Worm (Caenorhabditis elegans) whole organism, L1 larva: ENCODE results near the gene R10E4.9.
A peak's percentile ranks its signal among the peaks of the same experiment; 100 is the strongest.

Source experiments
- efl-1 ChIP-seq, 4 experiments: fragments of 150-350 bp; optimal IDR thresholded peaks in 3 of 4; peaks in 1 of 4; 1 replicate in 1 of 4; 2 replicates in 3 of 4; lab custom pipeline; 2014; ENCODE audit warnings: missing biosample characterization in 2 of 4, missing genetic modification characterization in 2 of 4, missing genetic modification reagents in 2 of 4
- elt-3 ChIP-seq, 6 experiments: fragments of 150-350 bp in 1 of 6; sonication (generic microtip); optimal IDR thresholded peaks; 2 replicates each; lab custom pipeline; 2017 to 2018; ENCODE audit warnings: missing biosample characterization in 6 of 6, missing genetic modification characterization in 6 of 6, inconsistent platforms in 1 of 6
- fkh-10 ChIP-seq: sonication (generic microtip); optimal IDR thresholded peaks from 2 replicates; lab custom pipeline; 2017; ENCODE audit warnings: missing biosample characterization, missing genetic modification reagents, missing genetic modification characterization
- irx-1 ChIP-seq: sonication (generic microtip); optimal IDR thresholded peaks from 2 replicates; lab custom pipeline; 2016; ENCODE audit warnings: missing genetic modification characterization, missing compliant biosample characterization
- lin-39 ChIP-seq: fragments of 150-350 bp; optimal IDR thresholded peaks from 2 replicates; lab custom pipeline; 2014; ENCODE audit warnings: missing biosample characterization, missing genetic modification reagents, missing genetic modification characterization
- lir-3 ChIP-seq: sonication (generic microtip); optimal IDR thresholded peaks from 2 replicates; lab custom pipeline; 2016; ENCODE audit warnings: mild to moderate bottlenecking, missing genetic modification characterization, moderate library complexity, missing compliant biosample characterization; ENCODE audit not compliant: poor library complexity
- mep-1 ChIP-seq: fragments of 150-350 bp; optimal IDR thresholded peaks from 2 replicates; lab custom pipeline; 2014; ENCODE audit warnings: missing biosample characterization, missing genetic modification characterization
- nhr-28 ChIP-seq: fragments of 150-350 bp; optimal IDR thresholded peaks from 2 replicates; lab custom pipeline; 2014; ENCODE audit warnings: missing biosample characterization, missing genetic modification characterization
- pqm-1 ChIP-seq: sonication (generic microtip); optimal IDR thresholded peaks from 3 replicates; lab custom pipeline; 2017; ENCODE audit warnings: missing biosample characterization, missing genetic modification characterization
- zip-4 ChIP-seq: fragments of 200-800 bp; sonication (Bioruptor generic); optimal IDR thresholded peaks from 2 replicates; lab custom pipeline; 2018; ENCODE audit warnings: mild to moderate bottlenecking, missing genetic modification characterization, moderate library complexity, missing compliant biosample characterization

ce11 chrIII:4274524-4274923 lies 27.7 kb downstream of the R10E4.9 start:
- TF ChIP-seq nhr-28: no peak
- no peak for TF ChIP-seq efl-1 (optimal IDR thresholded peaks at IDR 0.05; lab: Kevin White, UChicago)
- peak in 1 of 2 experiments; percentile 49 for TF ChIP-seq efl-1 (GFP tag; optimal IDR thresholded peaks at IDR 0.05 in 1 of 2; lab: Kevin White, UChicago)
- no peak for TF ChIP-seq pqm-1
- no peak for TF ChIP-seq zip-4 (GFP tag; lab: Kevin White, UChicago)
- no peak for TF ChIP-seq fkh-10 (GFP tag; lab: Kevin White, UChicago)
- TF ChIP-seq irx-1 (tag; lab: Kevin White, UChicago): no peak
- no peak for TF ChIP-seq mep-1 (tag; lab: Kevin White, UChicago)
- TF ChIP-seq lin-39: no peak
- no peak for TF ChIP-seq elt-3 (tag; optimal IDR thresholded peaks at IDR 0.05; lab: Kevin White, UChicago)
- no peak for TF ChIP-seq lir-3 (tag; lab: Kevin White, UChicago)
